Worm (Caenorhabditis elegans): ENCODE results near the gene F43C11.1.

Gene F43C11.1

ce11 chrII:2379673-2380072 lies 22.8 kb downstream of the F43C11.1 start:
- no peak for TF ChIP-seq unc-55 (GFP tag; optimal IDR thresholded peaks at IDR 0.05)
- no peak for TF ChIP-seq hlh-15 (tag; optimal IDR thresholded peaks at IDR 0.05)
- TF ChIP-seq hlh-30 (tag; optimal IDR thresholded peaks at IDR 0.05; ENCODE audit: insufficient read depth), result no peak

- no peak for TF ChIP-seq lin-11 (tag; optimal IDR thresholded peaks at IDR 0.05)
- no peak for TF ChIP-seq unc-42 (tag; optimal IDR thresholded peaks at IDR 0.05)
- peak; percentile 6 for TF ChIP-seq nfya-1 (tag; optimal IDR thresholded peaks at IDR 0.05)
- TF ChIP-seq ceh-2 (tag; optimal IDR thresholded peaks at IDR 0.05), result no peak
- no peak for TF ChIP-seq nhr-11 (tag; optimal IDR thresholded peaks at IDR 0.05)
Measured at ce11 chrII:2380174-2380573, 23.3 kb downstream of the F43C11.1 start, which contains the start of gene F16G10.7. F16G10.7 (minus strand) TSS chrII:2380274.

ce11 chrII:2383334-2383733 lies 26.4 kb downstream of the F43C11.1 start, which contains the start of gene F16G10.8:
F16G10.8 (minus strand) TSS chrII:2383434.
- no peak for TF ChIP-seq unc-55 (GFP tag; optimal IDR thresholded peaks at IDR 0.05)
- no peak for TF ChIP-seq ceh-24 (tag; optimal IDR thresholded peaks at IDR 0.05)
- TF ChIP-seq pat-9 (tag; optimal IDR thresholded peaks at IDR 0.05), result no peak
- TF ChIP-seq madf-2 (tag; optimal IDR thresholded peaks at IDR 0.05), result no peak
- TF ChIP-seq ama-1 (optimal IDR thresholded peaks at IDR 0.05), result no peak
- TF ChIP-seq ceh-48 (tag; optimal IDR thresholded peaks at IDR 0.05), result no peak
- TF ChIP-seq pros-1 (tag; optimal IDR thresholded peaks at IDR 0.05), result no peak
- no peak for TF ChIP-seq ceh-45 (GFP tag; IDR thresholded peaks at IDR 0.05)
- no peak for TF ChIP-seq K02D7.2 (tag; optimal IDR thresholded peaks at IDR 0.05)
- no peak for TF ChIP-seq ztf-16 (tag; optimal IDR thresholded peaks at IDR 0.05)

- TF ChIP-seq C38D4.7 (GFP tag; optimal IDR thresholded peaks at IDR 0.05), result no peak
- TF ChIP-seq ceh-9 (tag; optimal IDR thresholded peaks at IDR 0.05), result no peak
- TF ChIP-seq ceh-22 (tag; optimal IDR thresholded peaks at IDR 0.05), result no peak
- TF ChIP-seq ceh-19 (GFP tag; optimal IDR thresholded peaks at IDR 0.05), result no peak
- TF ChIP-seq nhr-232 (tag; optimal IDR thresholded peaks at IDR 0.05), result no peak
- no peak for TF ChIP-seq hlh-6 (tag; optimal IDR thresholded peaks at IDR 0.05)
- no peak for TF ChIP-seq sox-4 (tag; optimal IDR thresholded peaks at IDR 0.05)
- TF ChIP-seq eyg-1 (tag; optimal IDR thresholded peaks at IDR 0.05), result no peak
- no peak for TF ChIP-seq pag-3 (tag; optimal IDR thresholded peaks at IDR 0.05; ENCODE audit: borderline replicate concordance)
- TF ChIP-seq F13H6.1 (tag; optimal IDR thresholded peaks at IDR 0.05), result no peak
- no peak for TF ChIP-seq ttx-3 (tag; optimal IDR thresholded peaks at IDR 0.05)
- TF ChIP-seq hlh-13 (GFP tag; optimal IDR thresholded peaks at IDR 0.05), result no peak
- no peak for TF ChIP-seq sox-2 (GFP tag; IDR thresholded peaks at IDR 0.05)
- no peak for TF ChIP-seq ceh-34 (tag; optimal IDR thresholded peaks at IDR 0.05)
- TF ChIP-seq pqm-1 (tag; optimal IDR thresholded peaks at IDR 0.05), result no peak
- no peak for TF ChIP-seq hlh-30 (tag; optimal IDR thresholded peaks at IDR 0.05; ENCODE audit: insufficient read depth)
Measured at ce11 chrII:2385495-2385894, 28.6 kb downstream of the F43C11.1 start, which contains the start of gene F16G10.9. F16G10.9 (minus strand) TSS chrII:2385595.

- no peak for TF ChIP-seq ceh-19 (GFP tag; optimal IDR thresholded peaks at IDR 0.05)
- TF ChIP-seq tbx-7 (tag; optimal IDR thresholded peaks at IDR 0.05), result no peak
- no peak for TF ChIP-seq eyg-1 (tag; optimal IDR thresholded peaks at IDR 0.05)
- TF ChIP-seq unc-3 (GFP tag; conservative IDR thresholded peaks at IDR 0.05), result no peak
- TF ChIP-seq unc-3 (tag; optimal IDR thresholded peaks at IDR 0.05), result no peak
- no peak for TF ChIP-seq unc-42 (tag; optimal IDR thresholded peaks at IDR 0.05)
- TF ChIP-seq ceh-24 (tag; optimal IDR thresholded peaks at IDR 0.05), result no peak
- no peak for TF ChIP-seq Y22D7AL.16 (tag; optimal IDR thresholded peaks at IDR 0.05)
- TF ChIP-seq ref-2 (tag; optimal IDR thresholded peaks at IDR 0.05), result no peak
- TF ChIP-seq sox-4 (tag; optimal IDR thresholded peaks at IDR 0.05), result no peak
- TF ChIP-seq hlh-30 (tag; optimal IDR thresholded peaks at IDR 0.05; ENCODE audit: insufficient read depth), result no peak
- TF ChIP-seq hlh-13 (GFP tag; optimal IDR thresholded peaks at IDR 0.05), result no peak
- no peak for TF ChIP-seq ceh-2 (tag; optimal IDR thresholded peaks at IDR 0.05)
Measured at ce11 chrII:2390884-2391283, 34.0 kb downstream of the F43C11.1 start, which contains the start of gene F16G10.10. F16G10.10 (minus strand) TSS chrII:2390984.

Measured in whole organism, late embryonic.